Fruit fly (Drosophila melanogaster) Kc167 (cell line): Measurements from ENCODE around the gene B9d1.

Source experiments
- Sin3A ChIP-seq: fragments of >200 bp; optimal IDR thresholded peaks from 2 replicates; lab custom pipeline; 2018; ENCODE audit warnings: missing external identifiers
- h ChIP-seq: fragments of >200 bp; optimal IDR thresholded peaks from 3 replicates; lab custom pipeline; 2018; ENCODE audit warnings: missing external identifiers
- insv ChIP-seq: fragments of >200 bp; optimal IDR thresholded peaks from 3 replicates; lab custom pipeline; 2018; ENCODE audit warnings: missing external identifiers

DNA sequence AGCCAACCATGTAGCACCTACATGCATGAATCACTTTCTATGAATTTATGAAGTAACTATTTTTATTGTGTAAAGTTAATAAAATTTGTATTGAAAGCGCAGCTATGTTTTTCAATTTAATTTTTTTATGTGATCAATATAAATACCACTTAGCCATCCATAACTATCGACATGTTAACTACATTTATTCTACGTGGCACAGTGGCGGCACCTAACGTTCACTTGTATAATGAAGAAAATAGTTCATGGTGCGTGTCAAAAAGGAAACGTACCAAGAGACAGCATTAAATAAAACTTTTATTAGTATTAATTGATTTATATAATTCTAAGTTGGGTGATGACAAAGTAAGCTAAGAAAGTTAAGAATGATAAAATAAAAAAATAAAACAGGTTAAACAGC is 11.5 kb downstream of the B9d1 start:
- TF ChIP-seq h (lab: Kevin White, UChicago) (no peak), Sin3A (lab: Kevin White, UChicago) (no peak), insv (lab: Kevin White, UChicago) (no peak)
